Worm (Caenorhabditis elegans): Measurements from ENCODE around the gene Y39B6A.42.

- no peak for TF ChIP-seq blmp-1 (tag; optimal IDR thresholded peaks at IDR 0.05)
- no peak for TF ChIP-seq elt-3 (tag; optimal IDR thresholded peaks at IDR 0.05)
- no peak for TF ChIP-seq snpc-4 (tag; optimal IDR thresholded peaks at IDR 0.05)
- no peak for TF ChIP-seq mdl-1 (tag; optimal IDR thresholded peaks at IDR 0.05)
- TF ChIP-seq snu-23 (GFP tag; optimal IDR thresholded peaks at IDR 0.05) = no peak
- TF ChIP-seq nhr-237 (tag; optimal IDR thresholded peaks at IDR 0.05) = no peak
- no peak for TF ChIP-seq lin-15B (tag; optimal IDR thresholded peaks at IDR 0.05)
- no peak for TF ChIP-seq nhr-84 (tag; optimal IDR thresholded peaks at IDR 0.05)
- no peak for TF ChIP-seq fkh-8 (tag; optimal IDR thresholded peaks at IDR 0.05)
- TF ChIP-seq xbp-1 (tag; optimal IDR thresholded peaks at IDR 0.05) = no peak
- no peak for TF ChIP-seq lsy-2 (tag; optimal IDR thresholded peaks at IDR 0.05)
- TF ChIP-seq nhr-76 (tag; optimal IDR thresholded peaks at IDR 0.05) = no peak
Observed at ce11 chrV:19000542-19000941, 31.1 kb upstream of the Y39B6A.42 start.

Measured in whole organism, L1 larva.